Fruit fly (Drosophila melanogaster): ENCODE measurements around the gene Naa30A.

DNA sequence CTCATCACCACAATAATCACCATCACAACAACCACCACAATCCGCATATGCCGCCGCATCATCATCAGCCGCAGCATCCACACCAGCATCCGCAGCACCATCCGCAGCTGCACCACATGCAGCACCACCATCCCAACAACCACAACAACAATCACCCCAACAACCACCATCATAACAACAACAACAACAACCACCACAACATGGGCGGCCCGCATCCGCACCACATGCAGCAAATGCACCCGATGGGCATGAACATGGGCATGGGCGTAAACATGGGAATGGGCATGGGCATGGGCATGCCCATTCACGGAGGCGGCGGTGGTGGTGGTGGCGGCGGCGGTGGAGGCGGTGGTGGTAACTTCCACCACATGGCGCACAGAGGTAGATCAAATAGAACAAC, 30.8 kb downstream of the Naa30A start:
- no peak for TF ChIP-seq CG8478 (optimal IDR thresholded peaks at IDR 0.05)
- no peak for TF ChIP-seq CTCF (optimal IDR thresholded peaks at IDR 0.05)

Data from S2 (cell line).